Worm (Caenorhabditis elegans) whole organism, L4 larva: Measurements from ENCODE around the gene acr-21.
"Not testable (repeated sequence)": the region's sequence is repeated elsewhere in the genome, so short reads cannot be mapped to it uniquely, and the experiment has no call there.

ENCODE experiments used
- ceh-28 ChIP-seq: fragments of 150-350 bp; optimal IDR thresholded peaks from 2 replicates; lab custom pipeline; 2014; ENCODE audit warnings: missing biosample characterization, missing genetic modification reagents, missing genetic modification characterization
- dmd-8 ChIP-seq: fragments of 200-800 bp; sonication (Bioruptor generic); IDR thresholded peaks from 2 replicates; pipeline ENCODE4 v1.3.6; 2022; ENCODE audit warnings: missing genetic modification characterization, missing compliant biosample characterization
- hif-1 ChIP-seq, 2 experiments: sonication (generic microtip); optimal IDR thresholded peaks; 2 replicates each; lab custom pipeline; 2016 to 2017; ENCODE audit warnings: missing compliant biosample characterization in 2 of 2, missing genetic modification characterization in 2 of 2, missing genetic modification reagents in 2 of 2, missing genotype in 2 of 2, mild to moderate bottlenecking in 1 of 2
- jun-1 ChIP-seq: fragments of 150-350 bp; optimal IDR thresholded peaks from 2 replicates; lab custom pipeline; 2014; ENCODE audit warnings: missing biosample characterization, missing genetic modification reagents, missing genetic modification characterization
- lir-3 ChIP-seq: sonication (generic microtip); optimal IDR thresholded peaks from 2 replicates; lab custom pipeline; 2016; ENCODE audit warnings: mild to moderate bottlenecking, missing genetic modification characterization, missing compliant biosample characterization
- mes-2 ChIP-seq: sonication (generic microtip); optimal IDR thresholded peaks from 2 replicates; lab custom pipeline; 2016; ENCODE audit warnings: missing genotype, mild to moderate bottlenecking, missing genetic modification characterization, missing compliant biosample characterization; ENCODE audit not compliant: poor library complexity, severe bottlenecking
- nhr-102 ChIP-seq: sonication (generic microtip); optimal IDR thresholded peaks from 2 replicates; lab custom pipeline; 2016; ENCODE audit warnings: mild to moderate bottlenecking, missing genetic modification characterization, moderate library complexity, missing compliant biosample characterization
- php-3 ChIP-seq: fragments of 200-800 bp; sonication (Bioruptor generic); IDR thresholded peaks from 2 replicates; pipeline ENCODE4 v1.3.6; 2022; ENCODE audit warnings: missing genetic modification reagents, missing genetic modification characterization, missing compliant biosample characterization
- pqm-1 ChIP-seq: sonication (generic microtip); optimal IDR thresholded peaks from 2 replicates; lab custom pipeline; 2017; ENCODE audit warnings: missing biosample characterization, missing genetic modification characterization
- unc-39 ChIP-seq: sonication (generic microtip); optimal IDR thresholded peaks from 2 replicates; lab custom pipeline; 2017; ENCODE audit warnings: missing biosample characterization, missing genetic modification characterization
- vab-7 ChIP-seq: fragments of 200-800 bp; sonication (Bioruptor generic); IDR thresholded peaks from 2 replicates; pipeline ENCODE4 v1.3.6; 2022; ENCODE audit warnings: missing genetic modification reagents, missing genetic modification characterization, missing compliant biosample characterization

ce11 chrIII:6627876-6628275, 46.2 kb downstream of the acr-21 start:
- TF ChIP-seq dmd-8 (GFP tag; lab: Robert Waterston, UW); php-3 (GFP tag; lab: Robert Waterston, UW); hif-1 (tag; optimal IDR thresholded peaks at IDR 0.05; lab: Kevin White, UChicago); nhr-102 (tag; lab: Kevin White, UChicago); vab-7; ceh-28 (tag; lab: Kevin White, UChicago); mes-2 (tag; lab: Kevin White, UChicago); jun-1 (tag; lab: Kevin White, UChicago); pqm-1 (tag; lab: Kevin White, UChicago); unc-39; lir-3 (tag; lab: Kevin White, UChicago): not testable (repeated sequence)
